Worm (Caenorhabditis elegans): Measurements from ENCODE around the gene mpst-4.
"Not testable (repeated sequence)": the region's sequence is repeated elsewhere in the genome, so short reads cannot be mapped to it uniquely, and the experiment has no call there.

The mpst-4 gene

DNA sequence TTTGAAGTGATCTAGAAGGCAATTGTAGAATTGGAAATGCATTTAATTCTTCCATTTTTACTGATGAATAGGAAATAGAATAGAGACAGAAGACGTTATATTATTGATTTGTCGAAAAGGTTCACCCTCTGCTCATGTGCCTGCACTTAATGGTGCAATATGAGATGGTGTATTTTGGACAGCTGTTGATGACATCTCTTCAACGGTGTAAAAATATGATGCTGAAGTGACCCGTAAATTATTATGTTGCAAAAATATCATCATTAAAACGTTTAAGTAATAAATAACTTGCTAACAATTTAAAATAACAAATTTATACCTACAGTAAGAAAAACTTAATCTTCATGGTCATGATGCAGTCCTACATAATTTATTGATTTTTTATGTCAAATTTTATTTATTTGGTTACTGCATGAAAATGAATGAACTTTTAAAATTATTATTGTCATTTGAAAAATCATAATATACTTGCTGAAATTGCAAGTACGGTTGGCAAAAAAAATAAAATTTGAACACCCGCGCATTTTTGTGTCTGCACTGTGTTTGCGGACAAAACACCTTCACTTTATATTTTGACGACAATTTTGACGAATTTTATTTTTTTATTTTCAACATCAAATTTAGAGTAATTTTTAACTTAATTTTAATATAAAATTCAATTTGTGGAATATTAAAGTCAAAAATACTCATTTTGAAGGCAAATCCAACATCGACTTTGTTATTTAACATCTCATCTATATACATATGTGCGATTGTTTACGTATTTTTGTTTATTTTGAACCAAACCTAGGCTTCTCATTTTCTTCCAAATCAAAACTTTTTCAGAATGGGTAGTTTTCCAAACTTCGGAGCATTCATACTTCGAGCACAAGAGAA, 35.3 kb downstream of the mpst-4 start, which contains the start of the genes fbxb-88 and tbck-1:
TSS of gene fbxb-88 (minus strand) at position 151 of the 876 bp plus-strand sequence.
TSS of gene tbck-1 (plus strand) at position 826 of the 876 bp plus-strand sequence.
- peak; percentile 56 for TF ChIP-seq C34F6.9 (tag; optimal IDR thresholded peaks at IDR 0.05)
- TF ChIP-seq lsy-2 (tag; optimal IDR thresholded peaks at IDR 0.05) = peak in 1 of 2 experiments; percentile 26
- no peak for TF ChIP-seq lin-13 (GFP tag; optimal IDR thresholded peaks at IDR 0.05)
- TF ChIP-seq crh-2 (tag; optimal IDR thresholded peaks at IDR 0.05) = peak; percentile 63
- TF ChIP-seq gmeb-1 (tag; optimal IDR thresholded peaks at IDR 0.05) = peak; percentile 97
- no peak for TF ChIP-seq nhr-129 (tag; optimal IDR thresholded peaks at IDR 0.05)
- peak; percentile 82 for TF ChIP-seq unc-55 (GFP tag; optimal IDR thresholded peaks at IDR 0.05)
- peak; percentile 54 for TF ChIP-seq snpc-4 (tag; optimal IDR thresholded peaks at IDR 0.05)

DNA sequence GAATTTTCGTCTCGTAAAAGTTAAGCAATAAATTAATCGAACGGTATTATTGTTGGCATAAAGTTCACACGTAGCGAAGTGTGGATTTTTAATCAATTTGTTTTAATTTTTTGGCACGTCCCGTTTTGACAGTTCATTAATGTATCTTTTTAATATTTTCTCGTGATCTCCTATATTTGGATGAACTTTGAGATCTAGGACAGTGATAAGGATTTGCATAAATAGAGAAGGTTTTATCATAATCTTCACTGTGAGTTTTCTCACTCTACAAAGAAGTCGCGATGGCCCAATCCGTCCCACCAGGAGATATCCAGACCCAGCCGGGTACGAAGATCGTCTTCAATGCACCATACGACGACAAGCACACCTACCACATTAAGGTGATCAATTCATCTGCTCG, 38.1 kb downstream of the mpst-4 start, which contains the start of the genes C33F10.8 and msp-40:
TSS of gene C33F10.8 (minus strand) at position 101 of the 400 bp plus-strand sequence.
TSS of gene msp-40 (plus strand) at position 282 of the 400 bp plus-strand sequence.
- TF ChIP-seq nhr-10, ztf-11, mbf-1 (tag; optimal IDR thresholded peaks at IDR 0.05): not testable (repeated sequence)

DNA sequence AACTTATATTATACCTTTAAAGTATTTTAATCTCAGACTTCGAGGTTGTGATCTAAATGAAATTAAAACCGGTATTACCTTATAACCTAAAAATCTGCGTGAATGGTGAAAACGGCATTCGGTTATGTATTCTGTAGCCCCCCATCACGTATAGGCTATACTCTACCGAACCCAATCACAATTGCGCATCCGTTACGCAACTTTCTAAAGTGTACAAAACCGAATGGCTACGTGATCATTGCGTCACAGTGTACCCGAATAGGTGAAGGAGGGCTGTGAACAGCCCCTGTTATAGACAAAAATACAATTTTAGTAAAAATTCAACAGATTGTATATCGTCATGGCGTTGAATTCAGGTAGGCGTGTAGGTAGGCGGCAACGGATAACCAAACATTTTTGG, 40.6 kb downstream of the mpst-4 start:
- no peak for TF ChIP-seq alr-1 (tag; optimal IDR thresholded peaks at IDR 0.05)

DNA sequence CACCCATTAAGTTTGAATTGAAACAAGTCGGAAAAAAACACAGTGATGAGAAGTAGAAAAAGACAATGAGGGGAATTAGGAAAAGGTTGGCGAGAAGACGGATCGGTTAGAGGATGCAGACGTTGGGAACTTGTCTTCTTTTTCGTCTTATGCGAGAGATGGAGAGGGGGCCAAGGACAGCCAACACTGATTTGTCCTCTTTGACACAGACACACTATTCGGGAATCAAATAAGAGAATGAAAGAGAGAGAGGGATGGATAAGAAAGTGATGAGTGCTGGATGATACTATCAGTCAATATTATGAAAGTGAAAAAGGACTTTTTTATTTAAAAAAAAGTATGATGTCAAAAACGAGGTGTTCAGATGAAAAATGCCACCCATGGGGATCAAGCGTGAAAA, 41.5 kb downstream of the mpst-4 start, which contains the start of gene lact-5:
TSS of gene lact-5 (minus strand) at position 1 of the 400 bp plus-strand sequence.
- TF ChIP-seq skn-1 (tag; optimal IDR thresholded peaks at IDR 0.05) = no peak
- TF ChIP-seq nhr-25 (tag; optimal IDR thresholded peaks at IDR 0.05) = peak; percentile 28
- peak; percentile 43 for TF ChIP-seq nhr-21 (tag; optimal IDR thresholded peaks at IDR 0.05)
- peak; percentile 37 for TF ChIP-seq fos-1 (tag; optimal IDR thresholded peaks at IDR 0.05)
- TF ChIP-seq mab-5 (tag; optimal IDR thresholded peaks at IDR 0.05) = no peak
- peak; percentile 18 for TF ChIP-seq sma-9 (GFP tag; optimal IDR thresholded peaks at IDR 0.05)
- TF ChIP-seq sma-9 (tag; optimal IDR thresholded peaks at IDR 0.05) = no peak
- TF ChIP-seq blmp-1 (tag; optimal IDR thresholded peaks at IDR 0.05; ENCODE audit: insufficient read depth) = peak; percentile 94

DNA sequence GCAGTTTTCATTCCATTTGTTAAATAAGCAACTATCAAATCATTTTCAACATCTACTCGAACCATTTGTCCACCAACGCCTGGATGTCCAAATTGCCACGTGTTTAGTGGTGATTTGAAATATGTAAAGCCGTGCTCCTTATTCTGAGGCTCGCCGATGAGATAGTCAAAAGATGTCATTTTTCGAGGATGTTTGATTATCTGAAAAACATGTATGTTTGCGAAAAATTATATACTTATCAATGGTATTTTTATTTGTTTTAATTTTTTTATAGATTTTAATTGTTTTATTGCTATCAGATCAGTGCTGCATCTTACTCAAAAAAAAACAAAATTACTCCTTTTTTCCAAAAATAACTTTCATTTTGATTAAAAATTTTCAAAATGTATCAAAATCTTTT, 44.5 kb downstream of the mpst-4 start:
- TF ChIP-seq crh-2 (tag; optimal IDR thresholded peaks at IDR 0.05) = no peak
- TF ChIP-seq nhr-12 (tag; optimal IDR thresholded peaks at IDR 0.05) = no peak
- TF ChIP-seq unc-39 (tag; optimal IDR thresholded peaks at IDR 0.05) = no peak
- no peak for TF ChIP-seq nhr-21 (tag; optimal IDR thresholded peaks at IDR 0.05)
- no peak for TF ChIP-seq C34F6.9 (tag; optimal IDR thresholded peaks at IDR 0.05)
- TF ChIP-seq blmp-1 (tag; optimal IDR thresholded peaks at IDR 0.05; ENCODE audit: insufficient read depth) = no peak

DNA sequence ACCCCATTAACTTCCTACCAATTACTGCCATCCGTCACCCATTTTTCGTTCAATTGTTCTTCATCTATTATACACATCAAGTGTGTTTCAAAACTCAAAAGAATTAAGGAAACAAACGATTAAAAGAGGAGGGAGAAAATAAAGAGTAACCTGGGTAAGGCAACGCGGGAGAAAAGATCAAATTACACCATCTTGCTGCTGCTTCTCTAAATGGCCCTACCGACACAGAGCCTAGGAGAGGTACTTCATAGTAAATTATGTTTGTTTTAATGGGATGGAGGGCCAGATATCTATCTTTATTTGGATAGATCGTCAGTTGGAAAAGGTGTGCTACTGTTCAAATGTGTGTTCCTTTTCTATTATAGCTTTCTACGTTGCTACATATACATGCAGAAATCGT, 47.9 kb downstream of the mpst-4 start:
- TF ChIP-seq skn-1 (tag; optimal IDR thresholded peaks at IDR 0.05) (no peak), dmd-4 (tag; optimal IDR thresholded peaks at IDR 0.05) (no peak), nhr-237 (tag; optimal IDR thresholded peaks at IDR 0.05) (no peak), ztf-1 (GFP tag; conservative IDR thresholded peaks at IDR 0.05) (no peak), fos-1 (tag; optimal IDR thresholded peaks at IDR 0.05) (no peak), alr-1 (tag; optimal IDR thresholded peaks at IDR 0.05) (no peak), ceh-82 (tag; optimal IDR thresholded peaks at IDR 0.05) (no peak), F13H6.1 (tag; optimal IDR thresholded peaks at IDR 0.05) (no peak), nhr-6 (tag; optimal IDR thresholded peaks at IDR 0.05) (no peak), nhr-77 (tag; optimal IDR thresholded peaks at IDR 0.05) (no peak), unc-39 (tag; optimal IDR thresholded peaks at IDR 0.05) (no peak), sma-3 (GFP tag; optimal IDR thresholded peaks at IDR 0.05) (no peak), nhr-23 (tag; optimal IDR thresholded peaks at IDR 0.05) (no peak), nhr-129 (tag; optimal IDR thresholded peaks at IDR 0.05) (no peak), mab-5 (tag; optimal IDR thresholded peaks at IDR 0.05) (no peak), mdl-1 (tag; optimal IDR thresholded peaks at IDR 0.05) (no peak), Y55F3AM.14 (GFP tag; optimal IDR thresholded peaks at IDR 0.05) (no peak), aly-2 (tag; optimal IDR thresholded peaks at IDR 0.05) (no peak), snpc-4 (tag; optimal IDR thresholded peaks at IDR 0.05) (no peak), ztf-11 (tag; optimal IDR thresholded peaks at IDR 0.05) (no peak)

Measured in whole organism, L2 larva.